Worm (Caenorhabditis elegans): ENCODE measurements around the gene str-84.

The str-84 gene

DNA sequence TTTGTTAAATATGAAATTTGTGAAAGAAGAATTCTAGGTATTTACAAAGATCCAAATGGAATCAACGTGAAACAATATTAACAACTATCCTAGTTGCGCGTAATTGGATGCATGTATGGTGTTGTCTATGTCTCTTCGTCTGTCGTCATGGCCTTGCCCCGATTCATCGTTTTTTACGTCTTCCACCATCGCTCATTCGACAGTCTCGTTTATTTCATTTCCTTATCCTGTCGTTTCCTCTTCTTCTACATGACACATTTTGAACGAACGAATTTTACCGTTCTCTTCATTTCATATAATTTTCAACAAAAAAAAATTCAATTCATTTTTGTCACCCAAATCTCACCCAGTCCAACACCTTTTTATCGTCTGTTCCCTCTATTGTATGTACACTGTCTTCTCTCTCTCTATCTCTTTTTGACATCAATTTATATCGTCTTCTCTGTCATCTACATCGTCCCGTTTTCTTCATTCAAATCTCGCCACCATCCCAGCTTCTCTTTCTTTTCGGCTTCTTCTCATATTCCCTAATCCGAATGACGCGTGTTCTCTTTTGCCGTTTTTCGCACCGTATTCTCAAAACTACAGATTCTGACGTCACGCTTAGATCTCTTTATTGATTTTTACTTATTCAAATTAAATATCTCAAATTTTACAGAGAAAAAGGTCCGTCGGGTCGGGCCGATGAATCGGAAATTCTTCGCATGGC, 24.2 kb downstream of the str-84 start, which contains the start of gene ttc-17:
Gene ttc-17, plus strand, starts transcription at position 659 of the 709 bp plus-strand sequence.
- TF ChIP-seq ztf-4 (tag; optimal IDR thresholded peaks at IDR 0.05), result no peak
- no peak for TF ChIP-seq ztf-11 (tag; optimal IDR thresholded peaks at IDR 0.05)
- TF ChIP-seq zag-1 (tag; optimal IDR thresholded peaks at IDR 0.05), result no peak
- TF ChIP-seq tbx-2 (tag; optimal IDR thresholded peaks at IDR 0.05), result no peak
- no peak for TF ChIP-seq unc-98 (GFP tag; IDR thresholded peaks at IDR 0.05)
- TF ChIP-seq blmp-1 (tag; optimal IDR thresholded peaks at IDR 0.05), result peak; percentile 31
- peak in 1 of 2 experiments; percentile 4 for TF ChIP-seq lsy-2 (tag; optimal IDR thresholded peaks at IDR 0.05)
- TF ChIP-seq nhr-19 (GFP tag; conservative IDR thresholded peaks at IDR 0.05), result no peak
- TF ChIP-seq grh-1 (GFP tag; IDR thresholded peaks at IDR 0.05), result no peak
- no peak for TF ChIP-seq ces-1 (GFP tag; optimal IDR thresholded peaks at IDR 0.05)
- TF ChIP-seq Y116A8C.19 (tag; optimal IDR thresholded peaks at IDR 0.05; ENCODE audit: borderline replicate concordance), result no peak
- TF ChIP-seq hpl-2 (GFP tag; optimal IDR thresholded peaks at IDR 0.05), result no peak

ce11 chrV:8949873-8950272, 30.9 kb downstream of the str-84 start:
- TF ChIP-seq ets-5 (GFP tag; IDR thresholded peaks at IDR 0.05), result no peak
- TF ChIP-seq lin-14 (GFP tag; optimal IDR thresholded peaks at IDR 0.05), result no peak
- no peak for TF ChIP-seq irx-1 (tag; optimal IDR thresholded peaks at IDR 0.05)
- TF ChIP-seq snpc-4 (tag; optimal IDR thresholded peaks at IDR 0.05), result no peak
- no peak for TF ChIP-seq C16A3.4 (tag; optimal IDR thresholded peaks at IDR 0.05)
- TF ChIP-seq blmp-1 (tag; optimal IDR thresholded peaks at IDR 0.05), result no peak
- no peak for TF ChIP-seq nhr-12 (tag; optimal IDR thresholded peaks at IDR 0.05)
- TF ChIP-seq unc-86 (tag; optimal IDR thresholded peaks at IDR 0.05), result no peak
- no peak for TF ChIP-seq nhr-90 (tag; optimal IDR thresholded peaks at IDR 0.05; ENCODE audit: poor library complexity)
- no peak for TF ChIP-seq nhr-11 (tag; optimal IDR thresholded peaks at IDR 0.05)
- no peak for TF ChIP-seq nhr-237 (tag; optimal IDR thresholded peaks at IDR 0.05)
- no peak for TF ChIP-seq unc-62 (GFP tag; optimal IDR thresholded peaks at IDR 0.05)
- TF ChIP-seq snu-23 (GFP tag; optimal IDR thresholded peaks at IDR 0.05), result no peak
- TF ChIP-seq pag-3 (tag; optimal IDR thresholded peaks at IDR 0.05; ENCODE audit: borderline replicate concordance, insufficient read depth), result no peak
- TF ChIP-seq egl-27 (tag; optimal IDR thresholded peaks at IDR 0.05), result no peak
- no peak for TF ChIP-seq lsy-2 (tag; optimal IDR thresholded peaks at IDR 0.05)
- no peak for TF ChIP-seq sptf-1 (tag; optimal IDR thresholded peaks at IDR 0.05)
- no peak for TF ChIP-seq jun-1 (tag; optimal IDR thresholded peaks at IDR 0.05)

- TF ChIP-seq tbx-2 (tag; optimal IDR thresholded peaks at IDR 0.05) (no peak), lin-35 (GFP tag; optimal IDR thresholded peaks at IDR 0.05) (no peak), snu-23 (GFP tag; optimal IDR thresholded peaks at IDR 0.05) (no peak), ceh-88 (GFP tag; IDR thresholded peaks at IDR 0.05) (no peak), nhr-85 (tag) (peak; percentile 37), nhr-28 (tag; optimal IDR thresholded peaks at IDR 0.05) (no peak), zip-4 (GFP tag; optimal IDR thresholded peaks at IDR 0.05) (no peak)
Observed at ce11 chrV:8948996-8949395, 31.7 kb downstream of the str-84 start.

DNA sequence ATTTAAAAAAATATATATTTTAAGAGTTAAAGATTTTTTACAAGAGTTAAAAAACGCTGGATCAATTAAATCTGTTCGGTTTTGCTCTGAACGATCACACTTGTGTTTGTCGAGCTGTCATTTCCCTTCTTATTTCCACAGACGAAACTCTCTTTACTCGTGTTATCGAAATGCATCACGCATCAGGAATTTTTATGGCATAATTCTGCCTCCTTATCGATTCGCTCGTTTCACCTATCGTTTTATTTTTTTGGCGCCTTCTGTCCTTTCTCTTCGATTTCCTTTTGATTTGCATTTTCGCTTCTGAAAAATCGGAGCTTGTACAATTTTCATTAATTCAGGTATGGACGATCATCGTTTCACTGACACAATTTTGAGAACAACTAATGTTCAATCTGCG, 32.4 kb downstream of the str-84 start:
- TF ChIP-seq lin-15B (tag; optimal IDR thresholded peaks at IDR 0.05), result no peak
- no peak for TF ChIP-seq dsc-1 (tag; optimal IDR thresholded peaks at IDR 0.05)
- no peak for TF ChIP-seq egl-13 (tag; optimal IDR thresholded peaks at IDR 0.05)
- TF ChIP-seq nhr-84 (tag; optimal IDR thresholded peaks at IDR 0.05), result no peak
- no peak for TF ChIP-seq ceh-63 (GFP tag; optimal IDR thresholded peaks at IDR 0.05)
- no peak for TF ChIP-seq hpl-2 (GFP tag; optimal IDR thresholded peaks at IDR 0.05)
- no peak for TF ChIP-seq swsn-7 (tag; optimal IDR thresholded peaks at IDR 0.05)
- no peak for TF ChIP-seq fos-1 (tag; optimal IDR thresholded peaks at IDR 0.05)
- TF ChIP-seq C16A3.4 (tag; optimal IDR thresholded peaks at IDR 0.05), result no peak
- TF ChIP-seq dpl-1 (GFP tag; optimal IDR thresholded peaks at IDR 0.05), result no peak
- TF ChIP-seq fkh-10 (GFP tag; optimal IDR thresholded peaks at IDR 0.05), result no peak
- TF ChIP-seq nhr-11 (tag; optimal IDR thresholded peaks at IDR 0.05), result no peak
- no peak for TF ChIP-seq ceh-8 (GFP tag; optimal IDR thresholded peaks at IDR 0.05)
- TF ChIP-seq snpc-4 (tag; optimal IDR thresholded peaks at IDR 0.05), result no peak
